Worm (Caenorhabditis elegans): ENCODE measurements around the gene best-5.
A peak's percentile ranks its signal among the peaks of the same experiment; 100 is the strongest.

- TF ChIP-seq unc-3 (GFP tag; conservative IDR thresholded peaks at IDR 0.05) = no peak
- no peak for TF ChIP-seq unc-3 (tag; optimal IDR thresholded peaks at IDR 0.05)
- no peak for TF ChIP-seq unc-86 (tag; optimal IDR thresholded peaks at IDR 0.05)
- no peak for TF ChIP-seq dve-1 (tag; optimal IDR thresholded peaks at IDR 0.05)
- TF ChIP-seq nhr-232 (tag; optimal IDR thresholded peaks at IDR 0.05) = no peak
- no peak for TF ChIP-seq dmd-4 (tag; optimal IDR thresholded peaks at IDR 0.05; ENCODE audit: borderline replicate concordance)
- TF ChIP-seq ceh-9 (tag; optimal IDR thresholded peaks at IDR 0.05) = no peak
- TF ChIP-seq nfya-1 (tag; optimal IDR thresholded peaks at IDR 0.05) = no peak
- no peak for TF ChIP-seq fkh-10 (GFP tag; optimal IDR thresholded peaks at IDR 0.05)
- TF ChIP-seq hlh-6 (tag; optimal IDR thresholded peaks at IDR 0.05) = no peak
- TF ChIP-seq madf-2 (tag; optimal IDR thresholded peaks at IDR 0.05) = no peak
- no peak for TF ChIP-seq pha-4 (tag; optimal IDR thresholded peaks at IDR 0.05)
- no peak for TF ChIP-seq ets-4 (tag; optimal IDR thresholded peaks at IDR 0.05)
- no peak for TF ChIP-seq T23F11.4 (GFP tag; optimal IDR thresholded peaks at IDR 0.05)
- peak; percentile 38 for TF ChIP-seq mec-3 (tag; optimal IDR thresholded peaks at IDR 0.05; ENCODE audit: borderline replicate concordance)
These were observed 13.9 kb upstream of the best-5 start for ce11 chrIII:9703747-9704605.

Data from whole organism, late embryonic.